Worm (Caenorhabditis elegans): Measurements from ENCODE around the gene pqn-65.

pqn-65 gene

ce11 chrX:4635643-4636042 is 16.2 kb upstream of the pqn-65 start:
- TF ChIP-seq Y105C5A.15 (GFP tag; IDR thresholded peaks at IDR 0.05): no peak
- TF ChIP-seq spr-1 (tag; optimal IDR thresholded peaks at IDR 0.05): no peak
- no peak for TF ChIP-seq nhr-28 (tag; optimal IDR thresholded peaks at IDR 0.05)
- TF ChIP-seq fos-1 (tag; optimal IDR thresholded peaks at IDR 0.05): no peak
- TF ChIP-seq rbr-2 (tag; optimal IDR thresholded peaks at IDR 0.05): peak; percentile 10
- TF ChIP-seq mxl-3 (GFP tag; optimal IDR thresholded peaks at IDR 0.05): peak; percentile 77
- no peak for TF ChIP-seq unc-62 (GFP tag; optimal IDR thresholded peaks at IDR 0.05 in 1 of 2)
- no peak for TF ChIP-seq unc-62 (tag; optimal IDR thresholded peaks at IDR 0.05)
- no peak for TF ChIP-seq nhr-25 (tag; optimal IDR thresholded peaks at IDR 0.05; ENCODE audit: borderline replicate concordance, insufficient read depth)
- TF ChIP-seq F37D6.2 (tag; optimal IDR thresholded peaks at IDR 0.05): no peak
- TF ChIP-seq F26F4.8 (GFP tag; conservative IDR thresholded peaks at IDR 0.05): no peak
- no peak for TF ChIP-seq lin-38 (GFP tag; IDR thresholded peaks at IDR 0.05)
- no peak for TF ChIP-seq ceh-44 (GFP tag; IDR thresholded peaks at IDR 0.05)
- no peak for TF ChIP-seq attf-4 (tag; optimal IDR thresholded peaks at IDR 0.05)
- no peak for TF ChIP-seq gei-8 (GFP tag; optimal IDR thresholded peaks at IDR 0.05)
- TF ChIP-seq pqm-1 (tag; optimal IDR thresholded peaks at IDR 0.05): no peak
- TF ChIP-seq zfp-3 (GFP tag; conservative IDR thresholded peaks at IDR 0.05): no peak
- TF ChIP-seq aha-1 (tag): no peak
- TF ChIP-seq ceh-82 (tag; optimal IDR thresholded peaks at IDR 0.05): no peak
- no peak for TF ChIP-seq daf-16 (GFP tag; optimal IDR thresholded peaks at IDR 0.05)
- TF ChIP-seq daf-16 (tag; optimal IDR thresholded peaks at IDR 0.05): no peak
- TF ChIP-seq T26A8.4 (GFP tag; IDR thresholded peaks at IDR 0.05): no peak
- no peak for TF ChIP-seq skn-1 (tag; optimal IDR thresholded peaks at IDR 0.05)
- no peak for TF ChIP-seq lin-1 (GFP tag; IDR thresholded peaks at IDR 0.05)
- TF ChIP-seq hlh-30 (tag; optimal IDR thresholded peaks at IDR 0.05; ENCODE audit: insufficient read depth): peak; percentile 76
- no peak for TF ChIP-seq php-3 (GFP tag; IDR thresholded peaks at IDR 0.05)
- TF ChIP-seq lir-3 (tag; optimal IDR thresholded peaks at IDR 0.05): no peak
- no peak for TF ChIP-seq nhr-10 (tag; optimal IDR thresholded peaks at IDR 0.05)
- no peak for TF ChIP-seq egl-27 (tag; optimal IDR thresholded peaks at IDR 0.05)
- TF ChIP-seq zfp-2 (tag; optimal IDR thresholded peaks at IDR 0.05): no peak
- TF ChIP-seq ces-1 (GFP tag; optimal IDR thresholded peaks at IDR 0.05): no peak
- no peak for TF ChIP-seq ceh-32 (tag; optimal IDR thresholded peaks at IDR 0.05; ENCODE audit: poor library complexity)
- TF ChIP-seq lin-39 (tag; optimal IDR thresholded peaks at IDR 0.05): no peak
- TF ChIP-seq ztf-11 (tag; optimal IDR thresholded peaks at IDR 0.05): no peak
- TF ChIP-seq snpc-1.2 (GFP tag; IDR thresholded peaks at IDR 0.05): no peak
- TF ChIP-seq vab-7 (GFP tag; IDR thresholded peaks at IDR 0.05): no peak
- TF ChIP-seq F10B5.3 (tag; optimal IDR thresholded peaks at IDR 0.05): no peak
- TF ChIP-seq madf-5 (GFP tag; IDR thresholded peaks at IDR 0.05): no peak
- no peak for TF ChIP-seq ceh-28 (tag; optimal IDR thresholded peaks at IDR 0.05)
- TF ChIP-seq duxl-1 (tag; optimal IDR thresholded peaks at IDR 0.05; ENCODE audit: poor library complexity): no peak
- no peak for TF ChIP-seq nhr-77 (tag; optimal IDR thresholded peaks at IDR 0.05)
- TF ChIP-seq nhr-11 (tag; optimal IDR thresholded peaks at IDR 0.05): peak; percentile 6
- TF ChIP-seq zag-1 (tag; optimal IDR thresholded peaks at IDR 0.05): no peak
- TF ChIP-seq nhr-111 (GFP tag; optimal IDR thresholded peaks at IDR 0.05): no peak
- TF ChIP-seq sdz-12 (GFP tag; optimal IDR thresholded peaks at IDR 0.05): no peak
- TF ChIP-seq nhr-102 (tag; optimal IDR thresholded peaks at IDR 0.05): no peak
- TF ChIP-seq zip-11 (GFP tag; IDR thresholded peaks at IDR 0.05): no peak
- TF ChIP-seq cey-2 (tag; optimal IDR thresholded peaks at IDR 0.05; ENCODE audit: borderline replicate concordance, insufficient read depth): no peak
- TF ChIP-seq set-16 (GFP tag; IDR thresholded peaks at IDR 0.05): no peak
- TF ChIP-seq dmd-6 (GFP tag; IDR thresholded peaks at IDR 0.05): peak; percentile 20; the same call in 1 of the 2 replicates
- no peak for TF ChIP-seq unc-130 (GFP tag; optimal IDR thresholded peaks at IDR 0.05)
- TF ChIP-seq nhr-76 (tag; optimal IDR thresholded peaks at IDR 0.05): no peak
- TF ChIP-seq Y5F2A.4 (GFP tag; optimal IDR thresholded peaks at IDR 0.05): no peak
